Worm (Caenorhabditis elegans) whole organism, L3 larva: Measurements from ENCODE around the gene AH6.3.

Experiments used
- ama-1 ChIP-seq: fragments of 150-350 bp; optimal IDR thresholded peaks from 2 replicates; lab custom pipeline; 2018
- egl-27 ChIP-seq: sonication (generic microtip); optimal IDR thresholded peaks from 4 replicates; lab custom pipeline; 2017; ENCODE audit warnings: missing biosample characterization, missing genetic modification reagents, missing genetic modification characterization
- fkh-10 ChIP-seq: sonication (generic microtip); optimal IDR thresholded peaks from 2 replicates; lab custom pipeline; 2017; ENCODE audit warnings: missing biosample characterization, missing genetic modification reagents, missing genetic modification characterization
- nhr-43 ChIP-seq: sonication (generic microtip); optimal IDR thresholded peaks from 2 replicates; lab custom pipeline; 2016; ENCODE audit warnings: mild to moderate bottlenecking, missing genetic modification characterization, missing compliant biosample characterization; ENCODE audit not compliant: poor library complexity, severe bottlenecking
- pha-4 ChIP-seq: fragments of 150-350 bp; optimal IDR thresholded peaks from 2 replicates; lab custom pipeline; 2014; ENCODE audit warnings: missing biosample characterization, missing genetic modification reagents, missing genetic modification characterization

- TF ChIP-seq pha-4 (tag; lab: Kevin White, UChicago) (no peak), fkh-10 (no peak), egl-27 (no peak), ama-1 (lab: Kevin White, UChicago) (no peak), nhr-43 (tag; lab: Kevin White, UChicago) (no peak)
Observed at ce11 chrII:9507181-9507580, 11.7 kb upstream of the AH6.3 start, which contains the start of gene gcy-3.
